Worm (Caenorhabditis elegans): ENCODE results near the gene F33C8.2.

ce11 chrX:14755847-14756246, 34.6 kb downstream of the F33C8.2 start:
- TF ChIP-seq sptf-1 (tag; optimal IDR thresholded peaks at IDR 0.05) (no peak), ces-1 (GFP tag; optimal IDR thresholded peaks at IDR 0.05) (no peak), M03D4.4 (tag; optimal IDR thresholded peaks at IDR 0.05) (no peak), ceh-39 (tag; optimal IDR thresholded peaks at IDR 0.05) (no peak), lin-32 (GFP tag; optimal IDR thresholded peaks at IDR 0.05) (no peak), mep-1 (tag; optimal IDR thresholded peaks at IDR 0.05) (no peak), ham-2 (GFP tag; optimal IDR thresholded peaks at IDR 0.05) (no peak), elt-3 (tag; optimal IDR thresholded peaks at IDR 0.05) (no peak)

All from whole organism, mixed stage, embryonic.